Worm (Caenorhabditis elegans): ENCODE data around the gene C45G9.12.
A peak's percentile ranks its signal among the peaks of the same experiment; 100 is the strongest.

ce11 chrIII:5119063-5119462, 47.7 kb upstream of the C45G9.12 start:
- TF ChIP-seq nhr-237 (tag; optimal IDR thresholded peaks at IDR 0.05) (no peak), zag-1 (tag; optimal IDR thresholded peaks at IDR 0.05) (no peak), nhr-25 (tag; optimal IDR thresholded peaks at IDR 0.05) (peak; percentile 39), nhr-11 (tag; optimal IDR thresholded peaks at IDR 0.05) (no peak), mdl-1 (tag; optimal IDR thresholded peaks at IDR 0.05) (no peak), unc-39 (tag; optimal IDR thresholded peaks at IDR 0.05) (no peak), pha-4 (tag; optimal IDR thresholded peaks at IDR 0.05) (no peak), ceh-82 (tag; optimal IDR thresholded peaks at IDR 0.05) (no peak), R02D3.7 (tag; optimal IDR thresholded peaks at IDR 0.05) (no peak), ZK546.5 (tag; optimal IDR thresholded peaks at IDR 0.05) (no peak), skn-1 (tag; optimal IDR thresholded peaks at IDR 0.05) (no peak), lin-39 (tag; optimal IDR thresholded peaks at IDR 0.05) (no peak), aly-2 (tag; optimal IDR thresholded peaks at IDR 0.05) (no peak)

All from whole organism, L3 larva.